Fruit fly (Drosophila melanogaster) whole organism, embryonic: Measurements from ENCODE around the gene Grd.

Experiments
- Ada2b ChIP-seq: fragments of 200-800 bp; sonication (Bioruptor generic); IDR thresholded peaks from 2 replicates; pipeline ENCODE4 v1.3.6; 2022; ENCODE audit warnings: missing biosample characterization, missing genetic modification characterization
- Atf-2 ChIP-seq: fragments of 200-800 bp; sonication (Bioruptor generic); optimal IDR thresholded peaks from 2 replicates; lab custom pipeline; 2016; ENCODE audit warnings: missing biosample characterization, missing genetic modification characterization
- Bdp1 ChIP-seq: fragments of 200-800 bp; sonication (Bioruptor generic); optimal IDR thresholded peaks from 3 replicates; lab custom pipeline; 2016; ENCODE audit warnings: missing biosample characterization, missing genetic modification characterization
- Bgb ChIP-seq: fragments of 200-800 bp; sonication (Bioruptor generic); IDR thresholded peaks from 2 replicates; pipeline ENCODE4 v1.3.6; 2022; ENCODE audit warnings: missing biosample characterization, missing genetic modification characterization; ENCODE audit not compliant: partially characterized antibody
- CG10209 ChIP-seq: fragments of 200-800 bp; sonication (Bioruptor generic); optimal IDR thresholded peaks from 3 replicates; lab custom pipeline; 2017; ENCODE audit warnings: missing biosample characterization, mild to moderate bottlenecking, missing genetic modification characterization, missing genetic modification reagents
- CG11504 ChIP-seq: fragments of 200-800 bp; sonication (Bioruptor generic); optimal IDR thresholded peaks from 3 replicates; lab custom pipeline; 2019; ENCODE audit warnings: missing biosample characterization, mild to moderate bottlenecking, missing genetic modification characterization, moderate library complexity
- CG12071 ChIP-seq: fragments of 200-800 bp; sonication (Bioruptor generic); optimal IDR thresholded peaks from 3 replicates; lab custom pipeline; 2018; ENCODE audit warnings: missing biosample characterization, mild to moderate bottlenecking, missing genetic modification characterization
- CG1233 ChIP-seq: fragments of 200-800 bp; sonication (Bioruptor generic); optimal IDR thresholded peaks from 4 replicates; lab custom pipeline; 2018; ENCODE audit warnings: missing biosample characterization, mild to moderate bottlenecking, missing genetic modification characterization
- CG12391 ChIP-seq: fragments of 200-800 bp; sonication (Bioruptor generic); optimal IDR thresholded peaks from 3 replicates; lab custom pipeline; 2018; ENCODE audit warnings: missing biosample characterization, mild to moderate bottlenecking, missing genetic modification characterization, moderate library complexity
- CG12659 ChIP-seq: fragments of 200-800 bp; sonication (Bioruptor generic); optimal IDR thresholded peaks from 3 replicates; lab custom pipeline; 2017; ENCODE audit warnings: mild to moderate bottlenecking, missing biosample characterization, missing genetic modification reagents, missing genetic modification characterization
- CG14965 ChIP-seq: fragments of 200-800 bp; sonication (Bioruptor generic); optimal IDR thresholded peaks from 2 replicates; lab custom pipeline; 2016; ENCODE audit warnings: missing biosample characterization, missing genetic modification characterization, borderline replicate concordance
- CG16813 ChIP-seq: fragments of 200-800 bp; sonication (Bioruptor generic); IDR thresholded peaks from 3 replicates; pipeline ENCODE4 v1.3.6; 2022; ENCODE audit warnings: missing biosample characterization, missing genetic modification characterization; ENCODE audit not compliant: partially characterized antibody
- CG16863 ChIP-seq: fragments of 200-800 bp; sonication (Bioruptor generic); optimal IDR thresholded peaks from 3 replicates; lab custom pipeline; 2016; ENCODE audit warnings: missing biosample characterization, missing genetic modification characterization
- CG2129 ChIP-seq: fragments of 200-800 bp; sonication (Bioruptor generic); IDR thresholded peaks from 2 replicates; pipeline ENCODE4 v1.3.6; 2022; ENCODE audit warnings: missing biosample characterization, missing genetic modification characterization; ENCODE audit not compliant: partially characterized antibody
- CG30403 ChIP-seq: fragments of 200-800 bp; sonication (Bioruptor generic); optimal IDR thresholded peaks from 3 replicates; lab custom pipeline; 2016; ENCODE audit warnings: missing biosample characterization, missing genetic modification characterization
- CG6765 ChIP-seq: fragments of 200-800 bp; sonication (Bioruptor generic); optimal IDR thresholded peaks from 3 replicates; lab custom pipeline; 2017; ENCODE audit warnings: missing biosample characterization, mild to moderate bottlenecking, missing genetic modification characterization
- CG8089 ChIP-seq: fragments of 200-800 bp; sonication (Bioruptor generic); optimal IDR thresholded peaks from 3 replicates; lab custom pipeline; 2016; ENCODE audit warnings: missing biosample characterization, missing genetic modification characterization
- CG8290 ChIP-seq, 3 experiments: fragments of 200-800 bp; sonication (Bioruptor generic); optimal IDR thresholded peaks; 2 replicates each; lab custom pipeline; 2016 to 2019; ENCODE audit warnings: missing biosample characterization in 3 of 3, missing genetic modification characterization in 3 of 3, mild to moderate bottlenecking in 2 of 3, moderate library complexity in 1 of 3
- CoRest ChIP-seq: fragments of 200-800 bp; sonication (Bioruptor generic); optimal IDR thresholded peaks from 3 replicates; lab custom pipeline; 2018; ENCODE audit warnings: missing biosample characterization, mild to moderate bottlenecking, missing genetic modification characterization, moderate library complexity
- Dad ChIP-seq: fragments of 200-800 bp; sonication (Bioruptor generic); optimal IDR thresholded peaks from 3 replicates; lab custom pipeline; 2016; ENCODE audit warnings: missing biosample characterization, missing genetic modification characterization
- Ets97D ChIP-seq: fragments of 200-800 bp; sonication (Bioruptor generic); optimal IDR thresholded peaks from 3 replicates; lab custom pipeline; 2016; ENCODE audit warnings: missing biosample characterization, missing genetic modification characterization
- Hmx ChIP-seq: fragments of 200-800 bp; sonication (Bioruptor generic); optimal IDR thresholded peaks from 2 replicates; lab custom pipeline; 2016; ENCODE audit warnings: missing biosample characterization, missing genetic modification characterization
- Hr51 ChIP-seq, 2 experiments: fragments of 200-800 bp; sonication (Bioruptor generic); optimal IDR thresholded peaks; 2 replicates in 1 of 2; 3 replicates in 1 of 2; lab custom pipeline; 2016 to 2018; ENCODE audit warnings: missing biosample characterization in 2 of 2, missing genetic modification characterization in 2 of 2, mild to moderate bottlenecking in 1 of 2, moderate library complexity in 1 of 2
- Hsf ChIP-seq: fragments of 200-800 bp; sonication (Bioruptor generic); optimal IDR thresholded peaks from 3 replicates; lab custom pipeline; 2016; ENCODE audit warnings: missing biosample characterization, missing genetic modification characterization
- Jarid2 ChIP-seq: fragments of 200-800 bp; sonication (Bioruptor generic); optimal IDR thresholded peaks from 3 replicates; lab custom pipeline; 2017; ENCODE audit warnings: mild to moderate bottlenecking, missing biosample characterization, missing genetic modification reagents, missing genetic modification characterization
- MTF-1 ChIP-seq: fragments of 200-800 bp; sonication (Bioruptor generic); optimal IDR thresholded peaks from 2 replicates; lab custom pipeline; 2018; ENCODE audit warnings: missing biosample characterization, mild to moderate bottlenecking, missing genetic modification characterization, borderline replicate concordance
- NC2β ChIP-seq: fragments of 200-800 bp; sonication (Bioruptor generic); optimal IDR thresholded peaks from 2 replicates; lab custom pipeline; 2016; ENCODE audit warnings: missing biosample characterization, missing genetic modification characterization
- Opbp ChIP-seq: fragments of 200-800 bp; sonication (Bioruptor generic); IDR thresholded peaks from 3 replicates; pipeline ENCODE4 v1.3.6; 2022; ENCODE audit warnings: missing biosample characterization, missing genetic modification characterization; ENCODE audit not compliant: partially characterized antibody
- Ptx1 ChIP-seq: fragments of 200-800 bp; sonication (Bioruptor generic); IDR thresholded peaks from 2 replicates; pipeline ENCODE4 v1.3.6; 2022; ENCODE audit warnings: missing biosample characterization, missing genetic modification characterization
- Sox100B ChIP-seq: fragments of 200-800 bp; sonication (Bioruptor generic); optimal IDR thresholded peaks from 3 replicates; lab custom pipeline; 2018; ENCODE audit warnings: missing biosample characterization, mild to moderate bottlenecking, missing genetic modification characterization
- Xbp1 ChIP-seq: fragments of 200-800 bp; sonication (Bioruptor generic); optimal IDR thresholded peaks from 3 replicates; lab custom pipeline; 2016; ENCODE audit warnings: missing biosample characterization, mild to moderate bottlenecking, missing genetic modification characterization
- Xrp1 ChIP-seq: fragments of 200-800 bp; sonication (Bioruptor generic); IDR thresholded peaks from 2 replicates; pipeline ENCODE4 v1.3.6; 2022; ENCODE audit warnings: missing biosample characterization, missing genetic modification characterization
- aop ChIP-seq: fragments of 200-800 bp; sonication (Bioruptor generic); IDR thresholded peaks from 2 replicates; pipeline ENCODE4 v1.3.6; 2022; ENCODE audit warnings: missing biosample characterization, missing genetic modification characterization
- cato ChIP-seq: fragments of 200-800 bp; sonication (Bioruptor generic); optimal IDR thresholded peaks from 2 replicates; lab custom pipeline; 2016; ENCODE audit warnings: missing biosample characterization, missing genetic modification characterization, borderline replicate concordance
- ci ChIP-seq: fragments of 200-800 bp; sonication (Bioruptor generic); IDR thresholded peaks from 3 replicates; pipeline ENCODE4 v1.3.6; 2022; ENCODE audit warnings: missing biosample characterization, missing genetic modification characterization
- dm ChIP-seq: fragments of 200-800 bp; sonication (Bioruptor generic); optimal IDR thresholded peaks from 3 replicates; lab custom pipeline; 2016; ENCODE audit warnings: missing biosample characterization, missing genetic modification characterization
- dpn ChIP-seq, 2 experiments: fragments of 200-800 bp; sonication (Bioruptor generic); optimal IDR thresholded peaks; 3 replicates each; lab custom pipeline; 2016; ENCODE audit warnings: missing biosample characterization in 2 of 2, missing genetic modification characterization in 2 of 2
- fu2 ChIP-seq: fragments of 200-800 bp; sonication (Bioruptor generic); optimal IDR thresholded peaks from 2 replicates; lab custom pipeline; 2016; ENCODE audit warnings: missing biosample characterization, missing genetic modification characterization
- gro ChIP-seq: fragments of 200-800 bp; sonication (Bioruptor generic); optimal IDR thresholded peaks from 2 replicates; lab custom pipeline; 2016; ENCODE audit warnings: missing biosample characterization, missing genetic modification characterization
- hkb ChIP-seq, 2 experiments: fragments of 200-800 bp in 1 of 2; fragments of >200 bp in 1 of 2; sonication (Bioruptor generic) in 1 of 2; IDR thresholded peaks in 1 of 2; optimal IDR thresholded peaks in 1 of 2; 2 replicates each; pipeline versions ENCODE4 v1.3.6 to Lab custom; 2017 to 2022; ENCODE audit warnings: missing biosample characterization in 1 of 2, missing genetic modification characterization in 1 of 2
- klu ChIP-seq: fragments of 200-800 bp; sonication (Bioruptor generic); IDR thresholded peaks from 2 replicates; pipeline ENCODE4 v1.3.6; 2022; ENCODE audit warnings: missing biosample characterization, missing genetic modification characterization
- lov ChIP-seq, 2 experiments: fragments of 200-800 bp in 1 of 2; fragments of >200 bp in 1 of 2; sonication (Bioruptor generic) in 1 of 2; IDR thresholded peaks in 1 of 2; optimal IDR thresholded peaks in 1 of 2; 2 replicates in 1 of 2; 3 replicates in 1 of 2; pipeline versions ENCODE4 v1.3.6 to Lab custom; 2017 to 2022; ENCODE audit warnings: missing biosample characterization in 1 of 2, missing genetic modification characterization in 1 of 2
- pfk ChIP-seq: fragments of 200-800 bp; sonication (Bioruptor generic); optimal IDR thresholded peaks from 2 replicates; lab custom pipeline; 2018; ENCODE audit warnings: missing biosample characterization, mild to moderate bottlenecking, missing genetic modification characterization, moderate library complexity
- pita ChIP-seq: fragments of 200-800 bp; sonication (Bioruptor generic); optimal IDR thresholded peaks from 2 replicates; lab custom pipeline; 2017; ENCODE audit warnings: missing biosample characterization, mild to moderate bottlenecking, missing genetic modification characterization
- ro ChIP-seq: fragments of 200-800 bp; sonication (Bioruptor generic); IDR thresholded peaks from 2 replicates; pipeline ENCODE4 v1.3.6; 2022; ENCODE audit warnings: missing biosample characterization, missing genetic modification characterization
- slp2 ChIP-seq: fragments of 200-800 bp; sonication (Bioruptor generic); optimal IDR thresholded peaks from 2 replicates; lab custom pipeline; 2016; ENCODE audit warnings: missing biosample characterization, missing genetic modification characterization
- tin ChIP-seq: fragments of 200-800 bp; sonication (Bioruptor generic); optimal IDR thresholded peaks from 3 replicates; lab custom pipeline; 2016; ENCODE audit warnings: missing biosample characterization, missing genetic modification characterization
- tup ChIP-seq: fragments of 200-800 bp; sonication (Bioruptor generic); optimal IDR thresholded peaks from 2 replicates; lab custom pipeline; 2016; ENCODE audit warnings: missing biosample characterization, mild to moderate bottlenecking, missing genetic modification characterization, moderate library complexity

Grd gene

dm6 chr3L:17802107-17802506 is 21.0 kb upstream of the Grd start, which contains the start of gene NUCB1 (continued):
- no peak for TF ChIP-seq hkb (optimal IDR thresholded peaks at IDR 0.05; lab: Kevin White, UChicago)
- peak; percentile 36; the same call in 1 of the 2 replicates for TF ChIP-seq hkb (GFP tag; IDR thresholded peaks at IDR 0.05; lab: Robert Waterston, UW)
- peak; percentile 16 for TF ChIP-seq CG6765 (GFP tag; lab: Kevin White, UChicago)
- TF ChIP-seq CG16813 (GFP tag; lab: Robert Waterston, UW): 0 out of 3 replicates have a peak, but pooled peaks have one; percentile 4
- no peak for TF ChIP-seq Ada2b (GFP tag; lab: Robert Waterston, UW)
- peak; percentile 3 for TF ChIP-seq tin (GFP tag; lab: Kevin White, UChicago)
- peak; percentile 14 for TF ChIP-seq Bdp1 (GFP tag; lab: Kevin White, UChicago)
- TF ChIP-seq cato: no peak
- TF ChIP-seq tup (GFP tag; lab: Kevin White, UChicago): peak; percentile 27
- no peak for TF ChIP-seq aop
- peak; percentile 37 for TF ChIP-seq Hsf (GFP tag; lab: Kevin White, UChicago)
- peak; percentile 8 for TF ChIP-seq CG1233
- TF ChIP-seq CG12659: peak; percentile 63
- TF ChIP-seq NC2β (GFP tag; lab: Kevin White, UChicago): peak; percentile 40
- peak; percentile 47 for TF ChIP-seq CoRest (tag; lab: Kevin White, UChicago)
- TF ChIP-seq dpn (GFP tag; optimal IDR thresholded peaks at IDR 0.05; lab: Kevin White, UChicago): peak; percentile 47 to 64
- TF ChIP-seq CG8290 (GFP tag; optimal IDR thresholded peaks at IDR 0.05; lab: Kevin White, UChicago): peak; percentile 20
- TF ChIP-seq CG8290 (tag; optimal IDR thresholded peaks at IDR 0.05; lab: Kevin White, UChicago): peak in 1 of 2 experiments; percentile 89
- peak; percentile 71 for TF ChIP-seq gro (GFP tag; lab: Kevin White, UChicago)
- TF ChIP-seq CG12391 (tag; lab: Kevin White, UChicago): peak; percentile 59
- TF ChIP-seq Atf-2: peak; percentile 12
- no peak for TF ChIP-seq ro (GFP tag; lab: Robert Waterston, UW)
- no peak for TF ChIP-seq Xrp1 (GFP tag; lab: Robert Waterston, UW)
- peak in 1 of 2 experiments; percentile 22 for TF ChIP-seq Hr51 (GFP tag; optimal IDR thresholded peaks at IDR 0.05; lab: Kevin White, UChicago)
- TF ChIP-seq CG16863: peak; percentile 11
- TF ChIP-seq CG11504 (tag; lab: Kevin White, UChicago): no peak
- peak; percentile 48 for TF ChIP-seq fu2 (GFP tag; lab: Kevin White, UChicago)
- TF ChIP-seq Bgb (GFP tag; lab: Robert Waterston, UW): peak; percentile 37; the same call in 1 of the 2 replicates
- peak; percentile 69 for TF ChIP-seq Jarid2 (GFP tag; lab: Kevin White, UChicago)
- TF ChIP-seq Sox100B: no peak
- TF ChIP-seq CG10209: peak; percentile 36
- peak; percentile 7 for TF ChIP-seq CG8089 (GFP tag; lab: Kevin White, UChicago)
- TF ChIP-seq Ptx1 (GFP tag; lab: Robert Waterston, UW): peak; percentile 38
- TF ChIP-seq CG14965: no peak
- peak; percentile 60 for TF ChIP-seq ci
- TF ChIP-seq CG12071 (GFP tag; lab: Kevin White, UChicago): no peak
- TF ChIP-seq Ets97D (GFP tag; lab: Kevin White, UChicago): peak; percentile 85
- TF ChIP-seq slp2: peak; percentile 19
- no peak for TF ChIP-seq klu (GFP tag; lab: Robert Waterston, UW)
- TF ChIP-seq MTF-1: peak; percentile 36
- peak; percentile 72 for TF ChIP-seq pita (GFP tag; lab: Kevin White, UChicago)
- no peak for TF ChIP-seq CG2129 (GFP tag; lab: Robert Waterston, UW)
- peak; percentile 46 for TF ChIP-seq Dad (GFP tag; lab: Kevin White, UChicago)
- peak; percentile 29 for TF ChIP-seq CG30403
- TF ChIP-seq pfk (GFP tag; lab: Kevin White, UChicago): peak; percentile 23
- peak; percentile 82 for TF ChIP-seq Xbp1 (GFP tag; lab: Kevin White, UChicago)
- TF ChIP-seq dm: peak; percentile 54
- TF ChIP-seq lov (optimal IDR thresholded peaks at IDR 0.05; lab: Kevin White, UChicago): no peak
- 0 out of 3 replicates have a peak, but pooled peaks have one; percentile 49 for TF ChIP-seq lov (GFP tag; IDR thresholded peaks at IDR 0.05; lab: Robert Waterston, UW)
- peak; percentile 48; the same call in 1 of the 3 replicates for TF ChIP-seq Opbp (GFP tag; lab: Robert Waterston, UW)
- TF ChIP-seq Hmx (GFP tag; lab: Kevin White, UChicago): no peak
